Fruit fly (Drosophila melanogaster): ENCODE results near the gene gd.

The gd gene

DNA sequence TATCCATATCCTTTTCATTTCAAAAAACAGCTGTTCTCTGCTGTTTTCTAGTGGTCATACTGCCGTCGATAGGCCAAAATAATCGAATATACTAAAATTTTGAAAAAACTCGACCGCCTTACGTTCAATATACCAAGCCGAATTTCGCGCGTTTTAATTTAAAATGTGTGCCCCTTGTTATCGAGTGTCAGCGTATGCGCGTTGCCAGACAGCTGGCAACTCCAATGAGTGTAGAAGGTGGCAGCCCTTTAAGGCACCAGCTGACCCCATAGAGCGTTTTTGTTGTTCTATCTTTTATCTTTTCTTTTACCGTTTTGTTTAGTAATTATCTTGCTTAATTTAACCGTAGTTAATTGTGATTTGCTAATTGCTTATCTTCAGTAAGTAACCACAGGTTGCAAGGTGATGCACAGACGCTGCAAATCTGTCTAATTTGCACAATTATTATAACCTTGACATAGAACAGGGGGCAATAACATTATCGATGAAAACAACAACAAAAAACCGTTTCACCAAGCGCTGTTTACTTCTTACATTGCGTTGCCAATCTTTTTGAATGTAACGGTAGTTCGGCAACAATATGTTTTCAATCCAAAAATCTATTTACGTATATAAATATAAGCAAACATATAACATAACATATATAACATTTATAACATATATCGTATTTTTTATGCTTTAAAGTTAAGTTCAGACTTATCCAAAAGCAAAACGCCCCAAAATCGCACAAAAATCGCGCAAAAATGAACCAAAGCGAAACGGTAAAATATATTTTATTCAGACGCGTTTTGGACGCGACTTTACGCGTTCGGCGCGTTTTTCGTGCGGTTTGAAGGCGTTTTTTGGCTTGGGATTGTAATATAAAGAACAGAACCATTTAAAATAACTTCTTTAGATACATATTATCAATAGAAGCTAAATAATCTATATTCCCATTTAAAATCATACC, 24.9 kb upstream of the gd start, which contains the start of the genes CG1492 and regucalcin (continued):
- peak; percentile 5 for TF ChIP-seq CrebB (tag; optimal IDR thresholded peaks at IDR 0.05)
- peak; percentile 62 for TF ChIP-seq CG3847 (GFP tag; IDR thresholded peaks at IDR 0.05)
- TF ChIP-seq exex (tag; optimal IDR thresholded peaks at IDR 0.05), result peak; percentile 21
- TF ChIP-seq Hey (tag; optimal IDR thresholded peaks at IDR 0.05), result no peak
- TF ChIP-seq CG17359 (tag; optimal IDR thresholded peaks at IDR 0.05), result no peak
- TF ChIP-seq sug (tag; optimal IDR thresholded peaks at IDR 0.05), result peak; percentile 56
- TF ChIP-seq gsb (GFP tag; IDR thresholded peaks at IDR 0.05), result no peak
- TF ChIP-seq CG2712 (tag; optimal IDR thresholded peaks at IDR 0.05), result peak; percentile 12
- peak; percentile 69 for TF ChIP-seq CG17186 (GFP tag; optimal IDR thresholded peaks at IDR 0.05)
- peak; percentile 32; the same call in 1 of the 2 replicates for TF ChIP-seq bbx (GFP tag; IDR thresholded peaks at IDR 0.05; ENCODE audit: partially characterized antibody)
- TF ChIP-seq Hr51 (GFP tag; optimal IDR thresholded peaks at IDR 0.05), result no peak
- no peak for TF ChIP-seq sc (optimal IDR thresholded peaks at IDR 0.05)
- TF ChIP-seq sc (GFP tag; optimal IDR thresholded peaks at IDR 0.05), result no peak
- TF ChIP-seq CG15073 (GFP tag; optimal IDR thresholded peaks at IDR 0.05), result no peak
- TF ChIP-seq CG10209 (GFP tag; optimal IDR thresholded peaks at IDR 0.05), result no peak
- TF ChIP-seq CG32767 (GFP tag; IDR thresholded peaks at IDR 0.05), result no peak
- TF ChIP-seq CG10543 (GFP tag; optimal IDR thresholded peaks at IDR 0.05), result no peak
- TF ChIP-seq slbo (GFP tag; IDR thresholded peaks at IDR 0.05), result no peak
- no peak for TF ChIP-seq Optix (GFP tag; IDR thresholded peaks at IDR 0.05)
- TF ChIP-seq eyg (GFP tag; optimal IDR thresholded peaks at IDR 0.05), result no peak
- TF ChIP-seq CG9797 (GFP tag; optimal IDR thresholded peaks at IDR 0.05), result peak; percentile 22
- peak; percentile 50 for TF ChIP-seq CG15479 (GFP tag; optimal IDR thresholded peaks at IDR 0.05)
- TF ChIP-seq Med (GFP tag), result peak; percentile 61
- peak; percentile 61 for TF ChIP-seq CG1603 (tag; optimal IDR thresholded peaks at IDR 0.05)
- peak in 1 of 2 experiments; percentile 97 for TF ChIP-seq Hr78 (GFP tag; optimal IDR thresholded peaks at IDR 0.05)
- TF ChIP-seq CG14710 (tag; optimal IDR thresholded peaks at IDR 0.05), result peak; percentile 47
- TF ChIP-seq ftz-f1 (GFP tag; optimal IDR thresholded peaks at IDR 0.05), result peak; percentile 89
- TF ChIP-seq CG4617 (GFP tag; optimal IDR thresholded peaks at IDR 0.05; ENCODE audit: borderline replicate concordance), result peak; percentile 17
- no peak for TF ChIP-seq Jarid2 (GFP tag; optimal IDR thresholded peaks at IDR 0.05)
- TF ChIP-seq knrl (GFP tag; IDR thresholded peaks at IDR 0.05; ENCODE audit: partially characterized antibody), result peak; percentile 49; the same call in 2 of the 3 replicates
- TF ChIP-seq abd-A (tag; optimal IDR thresholded peaks at IDR 0.05), result peak; percentile 72
- TF ChIP-seq Dip3 (GFP tag; optimal IDR thresholded peaks at IDR 0.05), result no peak
- no peak for TF ChIP-seq Spps (tag; optimal IDR thresholded peaks at IDR 0.05)
- peak; percentile 100 for TF ChIP-seq CG8359 (GFP tag; optimal IDR thresholded peaks at IDR 0.05; ENCODE audit: borderline replicate concordance)
- no peak for TF ChIP-seq CG9817 (tag; optimal IDR thresholded peaks at IDR 0.05)
- peak; percentile 45; the same call in 1 of the 2 replicates for TF ChIP-seq amos (GFP tag; IDR thresholded peaks at IDR 0.05; ENCODE audit: partially characterized antibody)
- no peak for TF ChIP-seq CG8388 (GFP tag; optimal IDR thresholded peaks at IDR 0.05)
- TF ChIP-seq Abd-B (GFP tag; optimal IDR thresholded peaks at IDR 0.05), result peak; percentile 12
- TF ChIP-seq Lhr (GFP tag; optimal IDR thresholded peaks at IDR 0.05), result peak; percentile 10
- TF ChIP-seq CG30020 (tag; optimal IDR thresholded peaks at IDR 0.05), result peak; percentile 13
- no peak for TF ChIP-seq CG2120 (GFP tag; optimal IDR thresholded peaks at IDR 0.05)
- TF ChIP-seq CG7963 (GFP tag; IDR thresholded peaks at IDR 0.05; ENCODE audit: partially characterized antibody), result 0 out of 3 replicates have a peak, but pooled peaks have one; percentile 15
- TF ChIP-seq CG2116 (GFP tag; optimal IDR thresholded peaks at IDR 0.05), result peak; percentile 88
- no peak for TF ChIP-seq Fer1 (GFP tag; optimal IDR thresholded peaks at IDR 0.05)
- no peak for TF ChIP-seq Adf1 (GFP tag; IDR thresholded peaks at IDR 0.05)
- no peak for TF ChIP-seq bigmax (GFP tag; optimal IDR thresholded peaks at IDR 0.05)
